Worm (Caenorhabditis elegans): ENCODE measurements around the gene ZK856.7.

DNA sequence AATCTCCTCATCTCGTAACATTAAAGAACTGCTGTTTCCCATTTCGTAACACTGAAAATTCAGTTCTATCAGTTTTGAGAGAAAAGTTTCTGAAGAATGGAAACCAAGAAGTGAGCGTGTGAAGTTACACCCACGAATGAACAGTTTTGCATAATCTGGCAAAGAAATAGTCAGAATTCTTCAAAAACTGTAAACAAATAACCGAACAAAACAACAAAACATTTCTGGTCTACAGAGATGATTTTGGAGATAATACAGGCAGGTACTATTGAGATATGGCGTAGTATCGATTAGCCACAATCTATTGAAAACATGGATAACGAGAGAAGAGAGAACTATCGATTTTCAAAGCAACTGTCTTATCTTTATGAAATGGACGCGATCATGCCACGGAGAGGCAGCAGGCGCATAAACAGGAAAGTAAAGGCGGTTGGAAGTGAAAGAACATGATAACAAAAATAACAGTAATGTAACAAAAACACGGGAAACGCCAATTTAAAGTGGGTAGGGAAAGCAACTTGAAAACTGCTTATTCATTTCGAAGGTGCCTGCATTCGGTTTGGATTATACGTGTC lies 1.6 kb downstream of the ZK856.7 start, which contains the start of gene chpf-1:
- no peak for TF ChIP-seq sea-2 (GFP tag; IDR thresholded peaks at IDR 0.05)
- TF ChIP-seq pha-4 (tag; optimal IDR thresholded peaks at IDR 0.05): no peak
- TF ChIP-seq dox-1 (GFP tag; IDR thresholded peaks at IDR 0.05): no peak
- no peak for TF ChIP-seq mes-4 (tag; optimal IDR thresholded peaks at IDR 0.05)
- no peak for TF ChIP-seq xnd-1 (tag; optimal IDR thresholded peaks at IDR 0.05)
- TF ChIP-seq snpc-4 (GFP tag; optimal IDR thresholded peaks at IDR 0.05): no peak
- peak in 2 of 4 experiments; percentile 33 to 36 for TF ChIP-seq snpc-4 (tag; optimal IDR thresholded peaks at IDR 0.05)
- TF ChIP-seq F33H1.4 (GFP tag; IDR thresholded peaks at IDR 0.05): no peak
- TF ChIP-seq Y56A3A.18 (GFP tag; IDR thresholded peaks at IDR 0.05): no peak
- TF ChIP-seq T07F8.4 (tag; optimal IDR thresholded peaks at IDR 0.05): no peak
- TF ChIP-seq lin-40 (tag; optimal IDR thresholded peaks at IDR 0.05): no peak
- no peak for TF ChIP-seq lsy-27 (tag; optimal IDR thresholded peaks at IDR 0.05; ENCODE audit: borderline replicate concordance, insufficient read depth)
- no peak for TF ChIP-seq tlf-1 (GFP tag; optimal IDR thresholded peaks at IDR 0.05)
